Fruit fly (Drosophila melanogaster): ENCODE data around the gene Flacc.

DNA sequence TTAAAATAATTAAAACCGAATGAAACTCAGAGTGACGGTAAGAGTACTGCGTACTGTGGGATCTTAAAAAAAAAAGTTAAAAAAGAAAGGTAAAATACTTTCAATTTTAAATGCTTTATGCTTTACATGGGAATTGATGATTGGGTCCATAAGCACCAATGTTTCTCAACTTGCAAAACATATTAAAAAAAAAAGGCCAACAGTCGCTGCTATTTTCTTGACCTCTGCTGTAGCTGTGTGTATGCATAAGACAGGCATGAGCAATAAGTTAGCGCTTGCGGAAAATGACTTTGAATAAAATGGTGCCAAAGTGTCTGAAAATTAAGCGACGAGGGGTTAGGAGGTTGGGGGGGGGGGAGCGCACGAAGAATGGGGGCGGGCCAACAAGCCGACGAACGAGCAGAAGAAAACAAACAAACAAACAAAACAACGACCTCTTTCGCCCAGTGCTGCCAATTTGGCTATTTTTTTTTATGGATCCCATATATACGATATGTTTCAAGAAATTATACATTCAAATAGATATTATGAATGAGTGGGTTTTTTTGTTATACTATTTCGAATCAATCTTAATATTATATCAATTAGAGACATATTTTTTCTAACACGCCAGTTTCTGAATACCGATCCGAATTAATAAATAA is 23.8 kb downstream of the Flacc start:
- no peak for TF ChIP-seq Myc (optimal IDR thresholded peaks at IDR 0.05)
- no peak for TF ChIP-seq ttk (optimal IDR thresholded peaks at IDR 0.05)
- TF ChIP-seq insv (optimal IDR thresholded peaks at IDR 0.05): no peak
- no peak for TF ChIP-seq h (optimal IDR thresholded peaks at IDR 0.05)
